Worm (Caenorhabditis elegans) whole organism, mixed stage, embryonic: ENCODE results near the gene R04B3.1.

Source experiments
- elt-3 ChIP-seq: fragments of 150-350 bp; optimal IDR thresholded peaks from 2 replicates; lab custom pipeline; 2014; ENCODE audit warnings: missing biosample characterization, missing genetic modification characterization
- unc-39 ChIP-seq: fragments of 150-350 bp; optimal IDR thresholded peaks from 2 replicates; lab custom pipeline; 2014; ENCODE audit warnings: missing biosample characterization, missing genetic modification characterization
- ztf-11 ChIP-seq: fragments of 150-350 bp; optimal IDR thresholded peaks from 2 replicates; lab custom pipeline; 2014; ENCODE audit warnings: missing biosample characterization, missing genetic modification characterization

ce11 chrX:2457461-2457860, 13.7 kb downstream of the R04B3.1 start:
- TF ChIP-seq elt-3 (tag; lab: Kevin White, UChicago) (no peak), unc-39 (tag; lab: Kevin White, UChicago) (no peak), ztf-11 (tag; lab: Kevin White, UChicago) (no peak)
